Worm (Caenorhabditis elegans) whole organism, L4 larva: Measurements from ENCODE around the gene hil-6.

ENCODE experiments used
- F49E8.2 ChIP-seq: sonication (generic microtip); optimal IDR thresholded peaks from 2 replicates; lab custom pipeline; 2016; ENCODE audit warnings: missing compliant biosample characterization, mild to moderate bottlenecking, missing genetic modification characterization, borderline replicate concordance
- ctbp-1 ChIP-seq: fragments of 200-800 bp; sonication (Bioruptor generic); IDR thresholded peaks from 2 replicates; pipeline ENCODE4 v1.3.6; 2022; ENCODE audit warnings: missing genetic modification reagents, missing genetic modification characterization, missing compliant biosample characterization
- daf-8 ChIP-seq: fragments of 200-800 bp; sonication (Bioruptor generic); IDR thresholded peaks from 2 replicates; pipeline ENCODE4 v1.3.6; 2022; ENCODE audit warnings: missing genetic modification characterization, missing compliant biosample characterization
- gei-8 ChIP-seq: fragments of 200-800 bp; sonication (Bioruptor generic); optimal IDR thresholded peaks from 2 replicates; lab custom pipeline; 2018; ENCODE audit warnings: mild to moderate bottlenecking, missing genetic modification characterization, missing compliant biosample characterization
- lin-13 ChIP-seq: fragments of 150-350 bp; optimal IDR thresholded peaks from 2 replicates; lab custom pipeline; 2014; ENCODE audit warnings: missing biosample characterization, missing genetic modification reagents, missing genetic modification characterization
- php-3 ChIP-seq: fragments of 200-800 bp; sonication (Bioruptor generic); IDR thresholded peaks from 2 replicates; pipeline ENCODE4 v1.3.6; 2022; ENCODE audit warnings: missing genetic modification reagents, missing genetic modification characterization, missing compliant biosample characterization
- unc-130 ChIP-seq: sonication (generic microtip); optimal IDR thresholded peaks from 2 replicates; lab custom pipeline; 2016; ENCODE audit warnings: missing genetic modification reagents, missing genetic modification characterization, missing compliant biosample characterization
- zag-1 ChIP-seq: fragments of 150-350 bp; optimal IDR thresholded peaks from 2 replicates; lab custom pipeline; 2014; ENCODE audit warnings: missing biosample characterization, missing genetic modification characterization
- ztf-11 ChIP-seq: fragments of 150-350 bp; optimal IDR thresholded peaks from 2 replicates; lab custom pipeline; 2014; ENCODE audit warnings: missing biosample characterization, missing genetic modification characterization

DNA sequence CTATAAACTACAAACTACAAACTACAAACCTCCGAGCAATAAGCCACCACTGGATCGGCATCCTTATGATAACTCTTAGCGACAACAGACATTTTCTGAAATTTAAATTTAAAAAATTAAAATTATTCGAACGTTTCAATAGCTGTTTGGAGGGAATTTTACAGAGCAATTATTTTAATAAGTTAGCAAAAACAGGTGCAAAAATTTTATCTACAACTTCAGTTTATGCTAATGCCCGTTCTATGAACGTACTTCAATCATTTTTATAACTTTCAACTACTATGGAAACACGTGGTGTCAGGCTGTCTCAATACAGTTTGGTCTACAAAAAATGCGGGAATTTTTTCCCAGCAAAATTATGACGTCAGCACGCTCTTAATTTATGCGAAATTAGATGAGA lies 22.2 kb upstream of the hil-6 start, which contains the start of gene comt-5:
- no peak for TF ChIP-seq unc-130
- TF ChIP-seq zag-1 (tag; lab: Kevin White, UChicago): no peak
- TF ChIP-seq F49E8.2 (tag; lab: Kevin White, UChicago): no peak
- no peak for TF ChIP-seq lin-13 (GFP tag; lab: Kevin White, UChicago)
- TF ChIP-seq php-3 (GFP tag; lab: Robert Waterston, UW): no peak
- no peak for TF ChIP-seq ztf-11 (tag; lab: Kevin White, UChicago)
- no peak for TF ChIP-seq daf-8
- TF ChIP-seq gei-8 (GFP tag; lab: Kevin White, UChicago): no peak
- no peak for TF ChIP-seq ctbp-1 (GFP tag; lab: Robert Waterston, UW)
